Worm (Caenorhabditis elegans) whole organism, young adult: Measurements from ENCODE around the gene T20D4.15.
"Not testable (repeated sequence)": the region's sequence is repeated elsewhere in the genome, so short reads cannot be mapped to it uniquely, and the experiment has no call there.

Experiments used
- B0019.2 ChIP-seq: fragments of 200-800 bp; sonication (Bioruptor generic); conservative IDR thresholded peaks from 2 replicates; pipeline ENCODE4 v1.3.6; 2022; ENCODE audit warnings: missing genetic modification reagents, missing genetic modification characterization, missing compliant biosample characterization
- B0261.1 ChIP-seq: sonication (generic microtip); optimal IDR thresholded peaks from 2 replicates; lab custom pipeline; 2016; ENCODE audit warnings: mild to moderate bottlenecking, missing genetic modification characterization, moderate library complexity, missing compliant biosample characterization
- C06A6.2 ChIP-seq: fragments of 200-800 bp; sonication (Bioruptor generic); conservative IDR thresholded peaks from 2 replicates; pipeline ENCODE4 v1.3.6; 2022; ENCODE audit warnings: missing genetic modification characterization, missing compliant biosample characterization
- F22D6.2 ChIP-seq: sonication (generic microtip); optimal IDR thresholded peaks from 2 replicates; lab custom pipeline; 2016; ENCODE audit warnings: mild to moderate bottlenecking, missing genetic modification characterization, missing compliant biosample characterization
- F49E8.2 ChIP-seq: sonication (generic microtip); optimal IDR thresholded peaks from 3 replicates; lab custom pipeline; 2017; ENCODE audit warnings: missing genetic modification characterization, mild to moderate bottlenecking, missing compliant biosample characterization, antibody characterized with exemption, moderate library complexity; ENCODE audit not compliant: insufficient read depth
- F57A8.1 ChIP-seq: fragments of 200-800 bp; sonication (Bioruptor generic); optimal IDR thresholded peaks from 2 replicates; lab custom pipeline; 2018; ENCODE audit warnings: mild to moderate bottlenecking, missing genetic modification characterization, moderate library complexity, missing compliant biosample characterization
- T26A5.8 ChIP-seq: sonication (generic microtip); optimal IDR thresholded peaks from 2 replicates; lab custom pipeline; 2016; ENCODE audit warnings: missing genetic modification characterization, missing compliant biosample characterization
- Y56A3A.18 ChIP-seq: fragments of 200-800 bp; sonication (Bioruptor generic); IDR thresholded peaks from 2 replicates; pipeline ENCODE4 v1.3.6; 2022; ENCODE audit warnings: missing genetic modification reagents, missing genetic modification characterization, missing compliant biosample characterization
- Y67H2A.10 ChIP-seq: fragments of 200-800 bp; sonication (Bioruptor generic); conservative IDR thresholded peaks from 2 replicates; pipeline ENCODE4 v1.3.6; 2022; ENCODE audit warnings: missing genetic modification reagents, missing genetic modification characterization, missing compliant biosample characterization
- Y79H2A.3 ChIP-seq: fragments of 200-800 bp; sonication (Bioruptor generic); conservative IDR thresholded peaks from 2 replicates; pipeline ENCODE4 v1.3.6; 2022; ENCODE audit warnings: missing genetic modification reagents, missing genetic modification characterization, missing compliant biosample characterization
- ama-1 ChIP-seq, 3 experiments: fragments of 150-350 bp in 1 of 3; sonication (generic microtip) in 2 of 3; optimal IDR thresholded peaks; 2 replicates each; lab custom pipeline; 2014 to 2018; ENCODE audit warnings: missing biosample characterization in 2 of 3, missing genetic modification characterization in 2 of 3, missing genetic modification reagents in 2 of 3
- aptf-2 ChIP-seq: fragments of 200-800 bp; sonication (Bioruptor generic); conservative IDR thresholded peaks from 2 replicates; pipeline ENCODE4 v1.3.6; 2022; ENCODE audit warnings: missing genetic modification reagents, missing genetic modification characterization, missing compliant biosample characterization
- bed-1 ChIP-seq: fragments of 200-800 bp; sonication (Bioruptor generic); IDR thresholded peaks from 2 replicates; pipeline ENCODE4 v1.3.6; 2022; ENCODE audit warnings: missing genetic modification reagents, missing genetic modification characterization, missing compliant biosample characterization
- bed-2 ChIP-seq: fragments of 200-800 bp; sonication (Bioruptor generic); IDR thresholded peaks from 2 replicates; pipeline ENCODE4 v1.3.6; 2022; ENCODE audit warnings: missing genetic modification reagents, missing genetic modification characterization, missing compliant biosample characterization
- ccch-3 ChIP-seq: fragments of 200-800 bp; sonication (Bioruptor generic); optimal IDR thresholded peaks from 2 replicates; lab custom pipeline; 2018; ENCODE audit warnings: mild to moderate bottlenecking, missing genetic modification characterization, missing compliant biosample characterization
- cebp-2 ChIP-seq: fragments of 200-800 bp; sonication (Bioruptor generic); IDR thresholded peaks from 2 replicates; pipeline ENCODE4 v1.3.6; 2022; ENCODE audit warnings: missing genetic modification characterization, missing compliant biosample characterization
- ceh-100 ChIP-seq: fragments of 200-800 bp; sonication (Bioruptor generic); IDR thresholded peaks from 2 replicates; pipeline ENCODE4 v1.3.6; 2022; ENCODE audit warnings: missing genetic modification reagents, missing genetic modification characterization, missing compliant biosample characterization
- ceh-91 ChIP-seq: fragments of 200-800 bp; sonication (Bioruptor generic); IDR thresholded peaks from 2 replicates; pipeline ENCODE4 v1.3.6; 2022; ENCODE audit warnings: missing genetic modification reagents, missing genetic modification characterization, missing compliant biosample characterization
- chd-7 ChIP-seq: sonication (generic microtip); optimal IDR thresholded peaks from 2 replicates; lab custom pipeline; 2016; ENCODE audit warnings: mild to moderate bottlenecking, missing genetic modification characterization, moderate library complexity, missing compliant biosample characterization
- egrh-3 ChIP-seq: fragments of 200-800 bp; sonication (Bioruptor generic); IDR thresholded peaks from 2 replicates; pipeline ENCODE4 v1.3.6; 2022; ENCODE audit warnings: missing genetic modification reagents, missing genetic modification characterization, missing compliant biosample characterization
- gei-17 ChIP-seq: fragments of 200-800 bp; sonication (Bioruptor generic); optimal IDR thresholded peaks from 2 replicates; lab custom pipeline; 2018; ENCODE audit warnings: mild to moderate bottlenecking, missing genetic modification characterization, missing compliant biosample characterization
- hlh-26 ChIP-seq: fragments of 200-800 bp; sonication (Bioruptor generic); conservative IDR thresholded peaks from 2 replicates; pipeline ENCODE4 v1.3.6; 2022; ENCODE audit warnings: missing genetic modification reagents, missing genetic modification characterization, missing compliant biosample characterization
- hmg-20 ChIP-seq: fragments of 200-800 bp; sonication (Bioruptor generic); IDR thresholded peaks from 2 replicates; pipeline ENCODE4 v1.3.6; 2022; ENCODE audit warnings: missing genetic modification reagents, missing genetic modification characterization, missing compliant biosample characterization
- lin-26 ChIP-seq: fragments of 200-800 bp; sonication (Bioruptor generic); IDR thresholded peaks from 2 replicates; pipeline ENCODE4 v1.3.6; 2022; ENCODE audit warnings: missing genetic modification reagents, missing genetic modification characterization, missing compliant biosample characterization
- lin-35 ChIP-seq, 3 experiments: fragments of 150-350 bp in 2 of 3; sonication (generic microtip) in 1 of 3; optimal IDR thresholded peaks; 2 replicates each; lab custom pipeline; 2014 to 2018; ENCODE audit warnings: missing biosample characterization in 3 of 3, missing genetic modification characterization in 3 of 3, missing genetic modification reagents in 3 of 3
- lsl-1 ChIP-seq: fragments of 200-800 bp; sonication (Bioruptor generic); optimal IDR thresholded peaks from 2 replicates; lab custom pipeline; 2018; ENCODE audit warnings: mild to moderate bottlenecking, missing genetic modification characterization, moderate library complexity, missing compliant biosample characterization
- lsy-27 ChIP-seq: sonication (generic microtip); optimal IDR thresholded peaks from 2 replicates; lab custom pipeline; 2017; ENCODE audit warnings: missing genetic modification characterization, mild to moderate bottlenecking, missing compliant biosample characterization, antibody characterized with exemption, missing genotype, borderline replicate concordance; ENCODE audit not compliant: insufficient read depth
- mcd-1 ChIP-seq: fragments of 200-800 bp; sonication (Bioruptor generic); IDR thresholded peaks from 2 replicates; pipeline ENCODE4 v1.3.6; 2022; ENCODE audit warnings: missing genetic modification reagents, missing genetic modification characterization, missing compliant biosample characterization
- nfyb-1 ChIP-seq: fragments of 200-800 bp; sonication (Bioruptor generic); IDR thresholded peaks from 2 replicates; pipeline ENCODE4 v1.3.6; 2022; ENCODE audit warnings: missing genetic modification reagents, missing genetic modification characterization, missing compliant biosample characterization
- nhr-80 ChIP-seq: sonication (generic microtip); optimal IDR thresholded peaks from 2 replicates; lab custom pipeline; 2016; ENCODE audit warnings: missing genetic modification characterization, missing compliant biosample characterization
- nhr-90 ChIP-seq: sonication (generic microtip); optimal IDR thresholded peaks from 2 replicates; lab custom pipeline; 2016; ENCODE audit warnings: missing genotype, mild to moderate bottlenecking, missing genetic modification characterization, missing compliant biosample characterization
- repo-1 ChIP-seq: sonication (generic microtip); optimal IDR thresholded peaks from 2 replicates; lab custom pipeline; 2017; ENCODE audit warnings: mild to moderate bottlenecking, missing genetic modification characterization, missing compliant biosample characterization
- sea-2 ChIP-seq: fragments of 200-800 bp; sonication (Bioruptor generic); IDR thresholded peaks from 2 replicates; pipeline ENCODE4 v1.3.6; 2022; ENCODE audit warnings: missing genetic modification characterization, missing compliant biosample characterization
- snpc-1.1 ChIP-seq: sonication (generic microtip); optimal IDR thresholded peaks from 2 replicates; lab custom pipeline; 2017; ENCODE audit warnings: missing genetic modification characterization, mild to moderate bottlenecking, missing compliant biosample characterization, antibody characterized with exemption, moderate library complexity, missing genotype, missing genetic modification reagents; ENCODE audit not compliant: insufficient read depth
- snpc-1.3 ChIP-seq: sonication (generic microtip); optimal IDR thresholded peaks from 2 replicates; lab custom pipeline; 2017; ENCODE audit warnings: missing genetic modification characterization, mild to moderate bottlenecking, missing compliant biosample characterization, antibody characterized with exemption, moderate library complexity, missing genotype, missing genetic modification reagents; ENCODE audit not compliant: insufficient read depth
- tlf-1 ChIP-seq: fragments of 200-800 bp; sonication (Bioruptor generic); optimal IDR thresholded peaks from 2 replicates; lab custom pipeline; 2018; ENCODE audit warnings: mild to moderate bottlenecking, missing genetic modification characterization, missing compliant biosample characterization
- xnd-1 ChIP-seq: sonication (generic microtip); optimal IDR thresholded peaks from 2 replicates; lab custom pipeline; 2016; ENCODE audit warnings: missing genotype, missing genetic modification reagents, missing genetic modification characterization, missing compliant biosample characterization
- zim-3 ChIP-seq: sonication (generic microtip); optimal IDR thresholded peaks from 2 replicates; lab custom pipeline; 2017; ENCODE audit warnings: mild to moderate bottlenecking, missing genetic modification characterization, moderate library complexity, missing compliant biosample characterization
- ztf-22 ChIP-seq: fragments of 200-800 bp; sonication (Bioruptor generic); optimal IDR thresholded peaks from 2 replicates; lab custom pipeline; 2018; ENCODE audit warnings: mild to moderate bottlenecking, missing genetic modification characterization, moderate library complexity, missing compliant biosample characterization
- ztf-3 ChIP-seq: fragments of 200-800 bp; sonication (Bioruptor generic); optimal IDR thresholded peaks from 2 replicates; lab custom pipeline; 2018; ENCODE audit warnings: mild to moderate bottlenecking, missing genetic modification characterization, missing compliant biosample characterization

Gene T20D4.15

ce11 chrV:3372673-3373072 is 21.9 kb downstream of the T20D4.15 start, which contains the start of gene srx-121:
srx-121 (minus strand) TSS chrV:3372773.
- TF ChIP-seq tlf-1 (GFP tag; lab: Kevin White, UChicago) (no peak), ztf-3 (no peak), lin-26 (GFP tag; lab: Robert Waterston, UW) (no peak), repo-1 (no peak), B0261.1 (tag; lab: Kevin White, UChicago) (no peak), lin-35 (GFP tag; optimal IDR thresholded peaks at IDR 0.05; lab: Kevin White, UChicago) (no peak), snpc-1.1 (tag; lab: Kevin White, UChicago) (no peak), mcd-1 (GFP tag; lab: Robert Waterston, UW) (no peak), xnd-1 (tag; lab: Kevin White, UChicago) (no peak), lsl-1 (GFP tag; lab: Kevin White, UChicago) (no peak), C06A6.2 (GFP tag; lab: Robert Waterston, UW) (no peak), gei-17 (GFP tag; lab: Kevin White, UChicago) (no peak), hlh-26 (no peak), Y79H2A.3 (GFP tag; lab: Robert Waterston, UW) (no peak), bed-1 (GFP tag; lab: Robert Waterston, UW) (no peak), Y67H2A.10 (GFP tag; lab: Robert Waterston, UW) (no peak), nfyb-1 (GFP tag; lab: Robert Waterston, UW) (no peak), snpc-1.3 (tag; lab: Kevin White, UChicago) (no peak), nhr-90 (tag; lab: Kevin White, UChicago) (no peak)

- not testable (repeated sequence) for TF ChIP-seq sea-2 (GFP tag; lab: Robert Waterston, UW); lin-26 (GFP tag; lab: Robert Waterston, UW); nhr-80 (tag; lab: Kevin White, UChicago)
Observed at ce11 chrV:3367773-3368172, 26.8 kb downstream of the T20D4.15 start, which contains the start of gene C04E12.2. C04E12.2 (plus strand) TSS chrV:3368073.

DNA sequence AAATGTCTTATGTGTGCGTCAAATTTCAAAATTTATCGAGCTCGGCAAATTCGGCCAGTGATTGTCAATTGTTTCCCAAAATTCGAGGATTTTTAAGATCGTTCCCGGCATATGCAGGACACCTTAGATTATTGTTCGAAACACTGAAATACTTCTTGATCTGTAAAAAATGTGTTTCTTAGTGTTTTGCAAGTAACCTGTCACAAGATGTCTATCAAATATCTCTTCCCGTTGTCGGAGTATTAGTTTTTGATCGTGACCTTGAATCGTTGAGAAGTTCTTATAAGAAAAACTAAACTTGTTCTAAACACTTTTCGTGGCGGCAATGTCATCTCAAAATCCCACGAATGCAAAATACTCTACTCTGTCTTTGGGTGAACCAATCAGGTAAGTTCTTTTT is 32.1 kb downstream of the T20D4.15 start, which contains the start of gene C04E12.4:
Gene C04E12.4, plus strand, starts transcription at position 301 of the 400 bp plus-strand sequence.
- TF ChIP-seq Y56A3A.18 (GFP tag; lab: Robert Waterston, UW) (no peak), ceh-100 (GFP tag; lab: Robert Waterston, UW) (no peak), sea-2 (GFP tag; lab: Robert Waterston, UW) (no peak), B0019.2 (GFP tag; lab: Robert Waterston, UW) (no peak), cebp-2 (GFP tag; lab: Robert Waterston, UW) (no peak), hmg-20 (GFP tag; lab: Robert Waterston, UW) (no peak), ccch-3 (GFP tag; lab: Kevin White, UChicago) (no peak), F22D6.2 (tag; lab: Kevin White, UChicago) (no peak), aptf-2 (no peak), chd-7 (tag; lab: Kevin White, UChicago) (no peak), F57A8.1 (GFP tag; lab: Kevin White, UChicago) (no peak)

- no peak for TF ChIP-seq F49E8.2 (tag; lab: Kevin White, UChicago)
- no peak for TF ChIP-seq ama-1 (optimal IDR thresholded peaks at IDR 0.05; lab: Kevin White, UChicago)
- TF ChIP-seq ama-1 (GFP tag; optimal IDR thresholded peaks at IDR 0.05; lab: Kevin White, UChicago) = no peak
- no peak for TF ChIP-seq sea-2 (GFP tag; lab: Robert Waterston, UW)
- TF ChIP-seq egrh-3 (GFP tag; lab: Robert Waterston, UW) = no peak
- no peak for TF ChIP-seq zim-3
- TF ChIP-seq lsy-27 (tag; lab: Kevin White, UChicago) = no peak
- no peak for TF ChIP-seq B0261.1 (tag; lab: Kevin White, UChicago)
- TF ChIP-seq bed-2 (GFP tag; lab: Robert Waterston, UW) = no peak
- no peak for TF ChIP-seq ztf-22 (GFP tag; lab: Kevin White, UChicago)
- no peak for TF ChIP-seq T26A5.8
- TF ChIP-seq ceh-91 = no peak
Observed at ce11 chrV:3361633-3362032, 32.9 kb downstream of the T20D4.15 start.
